Worm (Caenorhabditis elegans) whole organism, L4/young adult: Measurements from ENCODE around the gene dmsr-4.

Experiments
- W03F9.2 ChIP-seq: fragments of 150-350 bp; optimal IDR thresholded peaks from 2 replicates; lab custom pipeline; 2014; ENCODE audit warnings: missing biosample characterization, missing genetic modification characterization
- dao-5 ChIP-seq: sonication (generic microtip); optimal IDR thresholded peaks from 2 replicates; lab custom pipeline; 2016; ENCODE audit warnings: missing genotype, missing genetic modification characterization, moderate library complexity, missing compliant biosample characterization
- him-1 ChIP-seq: sonication (generic microtip); optimal IDR thresholded peaks from 2 replicates; lab custom pipeline; 2016; ENCODE audit warnings: missing genotype, missing genetic modification reagents, missing genetic modification characterization, missing compliant biosample characterization

- TF ChIP-seq him-1 (no peak), W03F9.2 (no peak), dao-5 (tag; lab: Kevin White, UChicago) (no peak)
Measured at ce11 chrII:337233-337832, 19.5 kb downstream of the dmsr-4 start, which contains the start of gene cpn-2.
